Worm (Caenorhabditis elegans) whole organism, mixed stage, embryonic: ENCODE data around the gene irld-11.

ENCODE experiments used
- bed-3 ChIP-seq: fragments of 200-800 bp; sonication (Bioruptor generic); optimal IDR thresholded peaks from 3 replicates; lab custom pipeline; 2018; ENCODE audit warnings: mild to moderate bottlenecking, missing genetic modification characterization, moderate library complexity, missing compliant biosample characterization
- ceh-43 ChIP-seq: fragments of 200-800 bp; sonication (Bioruptor generic); optimal IDR thresholded peaks from 2 replicates; lab custom pipeline; 2018; ENCODE audit warnings: mild to moderate bottlenecking, missing genetic modification characterization, moderate library complexity, missing compliant biosample characterization
- ceh-83 ChIP-seq: fragments of 200-800 bp; sonication (Bioruptor generic); optimal IDR thresholded peaks from 2 replicates; lab custom pipeline; 2018; ENCODE audit warnings: mild to moderate bottlenecking, missing genetic modification characterization, missing compliant biosample characterization
- ces-1 ChIP-seq: fragments of 150-350 bp; optimal IDR thresholded peaks from 2 replicates; lab custom pipeline; 2014; ENCODE audit warnings: missing biosample characterization, missing genetic modification reagents, missing genetic modification characterization
- cnd-1 ChIP-seq: fragments of 200-800 bp; sonication (Bioruptor generic); optimal IDR thresholded peaks from 2 replicates; lab custom pipeline; 2018; ENCODE audit warnings: mild to moderate bottlenecking, missing genetic modification characterization, missing compliant biosample characterization
- elt-1 ChIP-seq: sonication (generic microtip); optimal IDR thresholded peaks from 2 replicates; lab custom pipeline; 2017; ENCODE audit warnings: missing genetic modification characterization, mild to moderate bottlenecking, missing compliant biosample characterization, antibody characterized with exemption, moderate library complexity, borderline replicate concordance; ENCODE audit not compliant: insufficient read depth
- elt-3 ChIP-seq: fragments of 150-350 bp; optimal IDR thresholded peaks from 2 replicates; lab custom pipeline; 2014; ENCODE audit warnings: missing biosample characterization, missing genetic modification characterization
- flh-1 ChIP-seq: fragments of 200-800 bp; sonication (Bioruptor generic); optimal IDR thresholded peaks from 2 replicates; lab custom pipeline; 2018; ENCODE audit warnings: mild to moderate bottlenecking, missing genetic modification characterization, moderate library complexity, missing compliant biosample characterization
- ham-2 ChIP-seq: fragments of 200-800 bp; sonication (Bioruptor generic); optimal IDR thresholded peaks from 2 replicates; lab custom pipeline; 2018; ENCODE audit warnings: mild to moderate bottlenecking, missing genetic modification characterization, missing compliant biosample characterization
- hlh-1 ChIP-seq: fragments of 150-350 bp; optimal IDR thresholded peaks from 2 replicates; lab custom pipeline; 2014; ENCODE audit warnings: missing biosample characterization, missing genetic modification reagents, missing genetic modification characterization
- lin-13 ChIP-seq: fragments of 150-350 bp; optimal IDR thresholded peaks from 2 replicates; lab custom pipeline; 2014; ENCODE audit warnings: missing biosample characterization, missing genetic modification characterization
- lin-32 ChIP-seq: fragments of 200-800 bp; sonication (Bioruptor generic); optimal IDR thresholded peaks from 2 replicates; lab custom pipeline; 2018; ENCODE audit warnings: mild to moderate bottlenecking, missing genetic modification characterization, missing compliant biosample characterization
- lsy-2 ChIP-seq: fragments of 150-350 bp; optimal IDR thresholded peaks from 2 replicates; lab custom pipeline; 2014; ENCODE audit warnings: missing biosample characterization, missing genetic modification characterization
- mls-2 ChIP-seq: sonication (generic microtip); optimal IDR thresholded peaks from 2 replicates; lab custom pipeline; 2016; ENCODE audit warnings: mild to moderate bottlenecking, missing genetic modification characterization, moderate library complexity, missing compliant biosample characterization
- nhr-12 ChIP-seq: fragments of 150-350 bp; optimal IDR thresholded peaks from 2 replicates; lab custom pipeline; 2014; ENCODE audit warnings: missing biosample characterization, missing genetic modification characterization
- nhr-2 ChIP-seq: fragments of 150-350 bp; optimal IDR thresholded peaks from 2 replicates; lab custom pipeline; 2014; ENCODE audit warnings: missing biosample characterization, missing genetic modification characterization
- nhr-237 ChIP-seq: fragments of 150-350 bp; optimal IDR thresholded peaks from 2 replicates; lab custom pipeline; 2014; ENCODE audit warnings: missing biosample characterization, missing genetic modification characterization
- nhr-28 ChIP-seq: fragments of 150-350 bp; optimal IDR thresholded peaks from 2 replicates; lab custom pipeline; 2014; ENCODE audit warnings: missing biosample characterization, missing genetic modification characterization
- nhr-76 ChIP-seq: sonication (generic microtip); optimal IDR thresholded peaks from 2 replicates; lab custom pipeline; 2017; ENCODE audit warnings: missing biosample characterization, missing genetic modification characterization
- pha-4 ChIP-seq: fragments of 150-350 bp; optimal IDR thresholded peaks from 2 replicates; lab custom pipeline; 2018; ENCODE audit warnings: missing biosample characterization, missing genetic modification reagents, missing genetic modification characterization
- sem-2 ChIP-seq: fragments of 200-800 bp; sonication (Bioruptor generic); optimal IDR thresholded peaks from 2 replicates; lab custom pipeline; 2018; ENCODE audit warnings: mild to moderate bottlenecking, missing genetic modification characterization, missing compliant biosample characterization
- snpc-4 ChIP-seq: fragments of 150-350 bp; optimal IDR thresholded peaks from 2 replicates; lab custom pipeline; 2014; ENCODE audit warnings: missing biosample characterization, missing genetic modification characterization
- sptf-1 ChIP-seq: sonication (generic microtip); optimal IDR thresholded peaks from 2 replicates; lab custom pipeline; 2017; ENCODE audit warnings: mild to moderate bottlenecking, missing genetic modification characterization, moderate library complexity, missing compliant biosample characterization
- tbx-8 ChIP-seq: fragments of 200-800 bp; sonication (Bioruptor generic); optimal IDR thresholded peaks from 2 replicates; lab custom pipeline; 2018; ENCODE audit warnings: mild to moderate bottlenecking, missing genetic modification characterization, moderate library complexity, missing compliant biosample characterization
- unc-120 ChIP-seq: sonication (generic microtip); optimal IDR thresholded peaks from 2 replicates; lab custom pipeline; 2017; ENCODE audit warnings: missing genetic modification characterization, missing compliant biosample characterization; ENCODE audit not compliant: poor library complexity, severe bottlenecking
- unc-62 ChIP-seq: fragments of 150-350 bp; optimal IDR thresholded peaks from 2 replicates; lab custom pipeline; 2014; ENCODE audit warnings: missing biosample characterization, missing genetic modification reagents, missing genetic modification characterization
- zip-8 ChIP-seq: fragments of 150-350 bp; optimal IDR thresholded peaks from 2 replicates; lab custom pipeline; 2014; ENCODE audit warnings: missing biosample characterization, missing genetic modification characterization
- ztf-11 ChIP-seq: fragments of 150-350 bp; optimal IDR thresholded peaks from 2 replicates; lab custom pipeline; 2014; ENCODE audit warnings: missing biosample characterization, missing genetic modification characterization

Gene irld-11

ce11 chrV:1618760-1619159, 36.2 kb upstream of the irld-11 start, which contains the start of gene nhr-179:
Gene nhr-179 (minus strand): TSS chrV:1618860.
- TF ChIP-seq ceh-83 (GFP tag; lab: Kevin White, UChicago) = no peak
- TF ChIP-seq lin-13 (tag; lab: Kevin White, UChicago) = no peak
- TF ChIP-seq cnd-1 (tag; lab: Kevin White, UChicago) = no peak
- TF ChIP-seq sptf-1 (tag; lab: Kevin White, UChicago) = no peak
- TF ChIP-seq mls-2 = no peak
- no peak for TF ChIP-seq tbx-8 (GFP tag; lab: Kevin White, UChicago)
- no peak for TF ChIP-seq sem-2 (GFP tag; lab: Kevin White, UChicago)

DNA sequence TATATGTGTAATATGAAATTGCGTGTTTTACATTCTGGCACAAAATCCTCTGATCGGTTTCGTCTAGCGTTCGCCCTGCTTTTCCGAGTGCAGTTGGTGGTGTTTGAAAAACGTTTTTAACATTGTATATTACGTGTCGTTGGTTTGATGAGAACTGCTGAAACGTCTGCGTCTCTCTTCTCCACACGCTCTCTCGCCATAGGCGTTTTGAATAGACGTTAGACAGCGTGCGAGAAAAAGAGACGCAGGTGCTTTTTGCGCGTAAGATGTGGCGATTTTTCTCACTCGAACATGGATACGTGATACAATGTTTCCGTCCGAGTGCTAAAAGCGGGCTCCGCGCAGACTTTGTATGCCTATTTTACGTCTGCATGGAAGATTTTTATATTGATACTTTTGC, 34.4 kb upstream of the irld-11 start:
- TF ChIP-seq ceh-83 (GFP tag; lab: Kevin White, UChicago) (no peak), ces-1 (GFP tag; lab: Kevin White, UChicago) (no peak), ceh-43 (GFP tag; lab: Kevin White, UChicago) (no peak), flh-1 (GFP tag; lab: Kevin White, UChicago) (no peak), nhr-2 (tag; lab: Kevin White, UChicago) (no peak), sptf-1 (tag; lab: Kevin White, UChicago) (no peak), nhr-28 (tag; lab: Kevin White, UChicago) (no peak), nhr-76 (no peak), tbx-8 (GFP tag; lab: Kevin White, UChicago) (no peak), nhr-12 (tag; lab: Kevin White, UChicago) (no peak), snpc-4 (tag; lab: Kevin White, UChicago) (no peak), nhr-237 (tag; lab: Kevin White, UChicago) (no peak), lin-32 (GFP tag; lab: Kevin White, UChicago) (no peak), hlh-1 (tag; lab: Kevin White, UChicago) (no peak), unc-120 (no peak)

- TF ChIP-seq elt-3 (tag; lab: Kevin White, UChicago) (no peak), hlh-1 (tag; lab: Kevin White, UChicago) (no peak)
These were observed 33.5 kb upstream of the irld-11 start, which contains the start of gene nhr-117 for ce11 chrV:1621494-1621893. Gene nhr-117 (minus strand): TSS chrV:1621520.

ce11 chrV:1623429-1623828, 31.5 kb upstream of the irld-11 start:
- TF ChIP-seq lin-13 (tag; lab: Kevin White, UChicago) (no peak), flh-1 (GFP tag; lab: Kevin White, UChicago) (no peak), ceh-83 (GFP tag; lab: Kevin White, UChicago) (no peak), lsy-2 (no peak), nhr-237 (tag; lab: Kevin White, UChicago) (no peak), ces-1 (GFP tag; lab: Kevin White, UChicago) (no peak)

- TF ChIP-seq nhr-2 (tag; lab: Kevin White, UChicago) = no peak
- TF ChIP-seq bed-3 (GFP tag; lab: Kevin White, UChicago) = no peak
- TF ChIP-seq ham-2 (GFP tag; lab: Kevin White, UChicago) = no peak
- TF ChIP-seq cnd-1 (tag; lab: Kevin White, UChicago) = no peak
- no peak for TF ChIP-seq mls-2
- TF ChIP-seq ztf-11 (tag; lab: Kevin White, UChicago) = no peak
- TF ChIP-seq lin-13 (tag; lab: Kevin White, UChicago) = no peak
- no peak for TF ChIP-seq tbx-8 (GFP tag; lab: Kevin White, UChicago)
- TF ChIP-seq elt-3 (tag; lab: Kevin White, UChicago) = no peak
- TF ChIP-seq flh-1 (GFP tag; lab: Kevin White, UChicago) = no peak
- TF ChIP-seq pha-4 = no peak
- no peak for TF ChIP-seq zip-8 (tag; lab: Kevin White, UChicago)
- TF ChIP-seq nhr-76 = no peak
- TF ChIP-seq lsy-2 = no peak
- TF ChIP-seq unc-62 = no peak
- no peak for TF ChIP-seq nhr-12 (tag; lab: Kevin White, UChicago)
- TF ChIP-seq ceh-83 (GFP tag; lab: Kevin White, UChicago) = no peak
- TF ChIP-seq elt-1 (tag; lab: Kevin White, UChicago) = no peak
These were observed 30.6 kb upstream of the irld-11 start, which contains the start of gene nhr-110 for ce11 chrV:1624340-1624739. Gene nhr-110 (minus strand): TSS chrV:1624440.

ce11 chrV:1626720-1627119, 28.2 kb upstream of the irld-11 start, which contains the start of gene nhr-237:
Gene nhr-237 (minus strand): TSS chrV:1626820.
- no peak for TF ChIP-seq lin-32 (GFP tag; lab: Kevin White, UChicago)
- TF ChIP-seq ceh-43 (GFP tag; lab: Kevin White, UChicago) = no peak
- TF ChIP-seq nhr-28 (tag; lab: Kevin White, UChicago) = no peak
- TF ChIP-seq ceh-83 (GFP tag; lab: Kevin White, UChicago) = no peak
- no peak for TF ChIP-seq nhr-12 (tag; lab: Kevin White, UChicago)
- no peak for TF ChIP-seq nhr-76
- no peak for TF ChIP-seq sem-2 (GFP tag; lab: Kevin White, UChicago)
